Worm (Caenorhabditis elegans) whole organism, young adult: ENCODE results near the gene dpf-1.

Experiments used
- B0019.2 ChIP-seq: fragments of 200-800 bp; sonication (Bioruptor generic); conservative IDR thresholded peaks from 2 replicates; pipeline ENCODE4 v1.3.6; 2022; ENCODE audit warnings: missing genetic modification reagents, missing genetic modification characterization, missing compliant biosample characterization
- B0035.1 ChIP-seq: sonication (generic microtip); optimal IDR thresholded peaks from 2 replicates; lab custom pipeline; 2016; ENCODE audit warnings: missing genetic modification characterization, mild to moderate bottlenecking, missing compliant biosample characterization, missing genotype, missing genetic modification reagents
- C06A6.2 ChIP-seq: fragments of 200-800 bp; sonication (Bioruptor generic); conservative IDR thresholded peaks from 2 replicates; pipeline ENCODE4 v1.3.6; 2022; ENCODE audit warnings: missing genetic modification characterization, missing compliant biosample characterization
- F23B12.7 ChIP-seq: sonication (generic microtip); optimal IDR thresholded peaks from 2 replicates; lab custom pipeline; 2017; ENCODE audit warnings: missing genetic modification characterization, mild to moderate bottlenecking, missing compliant biosample characterization, antibody characterized with exemption, moderate library complexity; ENCODE audit not compliant: insufficient read depth
- F33H1.4 ChIP-seq: fragments of 200-800 bp; sonication (Bioruptor generic); IDR thresholded peaks from 2 replicates; pipeline ENCODE4 v1.3.6; 2022; ENCODE audit warnings: missing genetic modification reagents, missing genetic modification characterization, missing compliant biosample characterization
- F37B4.10 ChIP-seq: fragments of 200-800 bp; sonication (Bioruptor generic); IDR thresholded peaks from 2 replicates; pipeline ENCODE4 v1.3.6; 2022; ENCODE audit warnings: missing genetic modification characterization, missing compliant biosample characterization
- F39B2.1 ChIP-seq: fragments of 200-800 bp; sonication (Bioruptor generic); IDR thresholded peaks from 2 replicates; pipeline ENCODE4 v1.3.6; 2022; ENCODE audit warnings: missing genetic modification reagents, missing genetic modification characterization, missing compliant biosample characterization
- F49E8.2 ChIP-seq: sonication (generic microtip); optimal IDR thresholded peaks from 3 replicates; lab custom pipeline; 2017; ENCODE audit warnings: missing genetic modification characterization, mild to moderate bottlenecking, missing compliant biosample characterization, antibody characterized with exemption, moderate library complexity; ENCODE audit not compliant: insufficient read depth
- F52B5.7 ChIP-seq: sonication (generic microtip); optimal IDR thresholded peaks from 2 replicates; lab custom pipeline; 2016; ENCODE audit warnings: mild to moderate bottlenecking, missing genetic modification characterization, missing compliant biosample characterization
- Y53G8AR.9 ChIP-seq: fragments of 200-800 bp; sonication (Bioruptor generic); conservative IDR thresholded peaks from 2 replicates; pipeline ENCODE4 v1.3.6; 2022; ENCODE audit warnings: missing genetic modification reagents, missing genetic modification characterization, missing compliant biosample characterization
- Y56A3A.18 ChIP-seq: fragments of 200-800 bp; sonication (Bioruptor generic); IDR thresholded peaks from 2 replicates; pipeline ENCODE4 v1.3.6; 2022; ENCODE audit warnings: missing genetic modification reagents, missing genetic modification characterization, missing compliant biosample characterization
- ZK185.1 ChIP-seq: sonication (generic microtip); optimal IDR thresholded peaks from 2 replicates; lab custom pipeline; 2016; ENCODE audit warnings: mild to moderate bottlenecking, missing genetic modification characterization, missing compliant biosample characterization; ENCODE audit not compliant: poor library complexity, severe bottlenecking
- ama-1 ChIP-seq, 3 experiments: fragments of 150-350 bp in 1 of 3; sonication (generic microtip) in 2 of 3; optimal IDR thresholded peaks; 2 replicates each; lab custom pipeline; 2014 to 2018; ENCODE audit warnings: missing biosample characterization in 2 of 3, missing genetic modification characterization in 2 of 3, missing genetic modification reagents in 2 of 3
- attf-5 ChIP-seq: fragments of 200-800 bp; sonication (Bioruptor generic); optimal IDR thresholded peaks from 2 replicates; lab custom pipeline; 2018; ENCODE audit warnings: mild to moderate bottlenecking, missing genetic modification characterization, missing compliant biosample characterization
- cebp-1 ChIP-seq, 2 experiments: fragments of 200-800 bp in 1 of 2; sonication (Bioruptor generic) in 1 of 2; sonication (generic microtip) in 1 of 2; IDR thresholded peaks in 1 of 2; optimal IDR thresholded peaks in 1 of 2; 2 replicates each; pipeline versions ENCODE4 v1.3.6 to Lab custom; 2017 to 2022; ENCODE audit warnings: missing compliant biosample characterization in 2 of 2, missing genetic modification characterization in 2 of 2, mild to moderate bottlenecking in 1 of 2, missing genetic modification reagents in 1 of 2, moderate library complexity in 1 of 2
- ceh-40 ChIP-seq: fragments of 200-800 bp; sonication (Bioruptor generic); IDR thresholded peaks from 2 replicates; pipeline ENCODE4 v1.3.6; 2022; ENCODE audit warnings: missing genetic modification characterization, missing compliant biosample characterization
- ceh-79 ChIP-seq: sonication (generic microtip); optimal IDR thresholded peaks from 2 replicates; lab custom pipeline; 2017; ENCODE audit warnings: mild to moderate bottlenecking, missing genetic modification characterization, missing compliant biosample characterization
- egrh-3 ChIP-seq: fragments of 200-800 bp; sonication (Bioruptor generic); IDR thresholded peaks from 2 replicates; pipeline ENCODE4 v1.3.6; 2022; ENCODE audit warnings: missing genetic modification reagents, missing genetic modification characterization, missing compliant biosample characterization
- gei-17 ChIP-seq: fragments of 200-800 bp; sonication (Bioruptor generic); optimal IDR thresholded peaks from 2 replicates; lab custom pipeline; 2018; ENCODE audit warnings: mild to moderate bottlenecking, missing genetic modification characterization, missing compliant biosample characterization
- him-1 ChIP-seq: sonication (generic microtip); optimal IDR thresholded peaks from 2 replicates; lab custom pipeline; 2016; ENCODE audit warnings: missing genotype, missing genetic modification reagents, missing genetic modification characterization, missing compliant biosample characterization
- hlh-12 ChIP-seq: sonication (generic microtip); optimal IDR thresholded peaks from 2 replicates; lab custom pipeline; 2016; ENCODE audit warnings: missing genetic modification characterization, missing compliant biosample characterization
- hlh-26 ChIP-seq: fragments of 200-800 bp; sonication (Bioruptor generic); conservative IDR thresholded peaks from 2 replicates; pipeline ENCODE4 v1.3.6; 2022; ENCODE audit warnings: missing genetic modification reagents, missing genetic modification characterization, missing compliant biosample characterization
- let-526 ChIP-seq: fragments of 200-800 bp; sonication (Bioruptor generic); IDR thresholded peaks from 2 replicates; pipeline ENCODE4 v1.3.6; 2022; ENCODE audit warnings: missing genetic modification reagents, missing genetic modification characterization, missing compliant biosample characterization
- let-607 ChIP-seq, 2 experiments: fragments of 200-800 bp in 1 of 2; sonication (Bioruptor generic) in 1 of 2; sonication (generic microtip) in 1 of 2; optimal IDR thresholded peaks; 2 replicates each; lab custom pipeline; 2016 to 2018; ENCODE audit warnings: mild to moderate bottlenecking in 2 of 2, missing compliant biosample characterization in 2 of 2, missing genetic modification characterization in 2 of 2, moderate library complexity in 2 of 2, missing genotype in 1 of 2
- lin-54 ChIP-seq: fragments of 200-800 bp; sonication (Bioruptor generic); optimal IDR thresholded peaks from 2 replicates; lab custom pipeline; 2018; ENCODE audit warnings: mild to moderate bottlenecking, missing genetic modification characterization, missing compliant biosample characterization
- mel-28 ChIP-seq: sonication (generic microtip); optimal IDR thresholded peaks from 2 replicates; lab custom pipeline; 2016; ENCODE audit warnings: borderline replicate concordance, mild to moderate bottlenecking, missing genetic modification characterization, missing compliant biosample characterization
- nfya-2 ChIP-seq: fragments of 200-800 bp; sonication (Bioruptor generic); IDR thresholded peaks from 2 replicates; pipeline ENCODE4 v1.3.6; 2022; ENCODE audit warnings: missing genetic modification reagents, missing genetic modification characterization, missing compliant biosample characterization
- nfyb-1 ChIP-seq: fragments of 200-800 bp; sonication (Bioruptor generic); IDR thresholded peaks from 2 replicates; pipeline ENCODE4 v1.3.6; 2022; ENCODE audit warnings: missing genetic modification reagents, missing genetic modification characterization, missing compliant biosample characterization
- pha-4 ChIP-seq: fragments of 150-350 bp; sonication (generic microtip); optimal IDR thresholded peaks from 2 replicates; lab custom pipeline; 2014; ENCODE audit warnings: missing biosample characterization, missing genetic modification reagents, missing genetic modification characterization
- rpc-1 ChIP-seq, 2 experiments: fragments of 150-350 bp in 1 of 2; sonication (generic microtip) in 1 of 2; optimal IDR thresholded peaks; 2 replicates each; lab custom pipeline; 2014 to 2018; ENCODE audit warnings: missing biosample characterization in 1 of 2, missing genetic modification characterization in 1 of 2, missing genetic modification reagents in 1 of 2, missing genotype in 1 of 2
- snpc-4 ChIP-seq, 5 experiments: fragments of 150-350 bp in 1 of 5; sonication (generic microtip) in 4 of 5; optimal IDR thresholded peaks; 2 replicates each; lab custom pipeline; 2014 to 2018; ENCODE audit warnings: missing genetic modification characterization in 5 of 5, missing biosample characterization in 3 of 5, antibody characterized with exemption in 2 of 5, mild to moderate bottlenecking in 2 of 5, missing compliant biosample characterization in 2 of 5, missing genotype in 2 of 5, moderate library complexity in 2 of 5, missing genetic modification reagents in 1 of 5
- somi-1 ChIP-seq: fragments of 200-800 bp; sonication (Bioruptor generic); optimal IDR thresholded peaks from 2 replicates; lab custom pipeline; 2018; ENCODE audit warnings: mild to moderate bottlenecking, missing genetic modification characterization, missing compliant biosample characterization
- sptf-2 ChIP-seq: fragments of 200-800 bp; sonication (Bioruptor generic); optimal IDR thresholded peaks from 2 replicates; lab custom pipeline; 2018; ENCODE audit warnings: mild to moderate bottlenecking, missing genetic modification characterization, missing compliant biosample characterization
- tbp1 ChIP-seq: fragments of 200-800 bp; sonication (Bioruptor generic); optimal IDR thresholded peaks from 2 replicates; lab custom pipeline; 2018; ENCODE audit warnings: mild to moderate bottlenecking, missing genetic modification characterization, missing compliant biosample characterization
- zfh-2 ChIP-seq: fragments of 200-800 bp; sonication (Bioruptor generic); conservative IDR thresholded peaks from 2 replicates; pipeline ENCODE4 v1.3.6; 2022; ENCODE audit warnings: missing genetic modification reagents, missing genetic modification characterization, missing compliant biosample characterization
- ztf-25 ChIP-seq: fragments of 200-800 bp; sonication (Bioruptor generic); IDR thresholded peaks from 2 replicates; pipeline ENCODE4 v1.3.6; 2022; ENCODE audit warnings: missing genetic modification reagents, missing genetic modification characterization, missing compliant biosample characterization
- ztf-28 ChIP-seq: fragments of 200-800 bp; sonication (Bioruptor generic); IDR thresholded peaks from 2 replicates; pipeline ENCODE4 v1.3.6; 2022; ENCODE audit warnings: missing genetic modification reagents, missing genetic modification characterization, missing compliant biosample characterization

dpf-1 gene

DNA sequence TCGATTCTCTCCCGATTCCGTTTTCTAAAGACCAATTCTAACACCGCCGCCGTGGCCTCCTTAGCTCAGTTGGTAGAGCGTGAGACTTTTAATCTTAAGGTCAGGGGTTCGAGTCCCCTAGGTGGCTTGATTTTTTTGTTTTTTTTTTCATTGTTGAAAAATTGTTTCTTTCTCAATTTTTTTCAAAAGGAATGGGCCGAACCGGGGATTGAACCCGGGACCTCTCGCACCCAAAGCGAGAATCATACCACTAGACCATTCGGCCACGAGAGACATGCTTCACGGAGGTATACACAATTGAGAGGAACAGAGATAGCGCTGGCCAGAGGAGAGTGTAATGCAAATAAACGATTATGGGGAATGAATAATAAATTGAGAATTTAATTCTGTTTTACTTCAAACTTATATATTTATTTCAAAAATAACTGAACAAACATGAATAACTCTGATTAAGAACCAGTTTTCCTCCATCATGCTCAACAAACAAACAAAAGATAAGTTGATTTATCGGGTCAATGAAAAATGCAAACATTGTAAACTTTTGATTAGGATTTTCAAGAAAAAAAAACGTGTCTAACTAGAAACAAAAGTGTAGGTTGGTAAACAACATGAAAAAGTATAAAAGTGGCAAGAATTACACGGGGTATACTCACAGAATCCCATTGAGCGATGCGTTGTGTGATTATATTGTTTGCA lies 5.9 kb upstream of the dpf-1 start, which contains the start of gene pqn-71 (continued):
- TF ChIP-seq ceh-40 (GFP tag; lab: Robert Waterston, UW) (peak; percentile 88; the same call in 1 of the 2 replicates), ZK185.1 (tag; lab: Kevin White, UChicago) (peak; percentile 94), let-526 (GFP tag; lab: Robert Waterston, UW) (peak; percentile 89), hlh-12 (peak; percentile 86), Y53G8AR.9 (GFP tag; lab: Robert Waterston, UW) (peak; percentile 83), ztf-25 (GFP tag; lab: Robert Waterston, UW) (peak; percentile 89; the same call in 1 of the 2 replicates)

ce11 chrV:15466017-15466416 lies 5.1 kb upstream of the dpf-1 start:
- TF ChIP-seq zfh-2 (GFP tag; lab: Robert Waterston, UW) = peak; percentile 62
- no peak for TF ChIP-seq nfyb-1 (GFP tag; lab: Robert Waterston, UW)

DNA sequence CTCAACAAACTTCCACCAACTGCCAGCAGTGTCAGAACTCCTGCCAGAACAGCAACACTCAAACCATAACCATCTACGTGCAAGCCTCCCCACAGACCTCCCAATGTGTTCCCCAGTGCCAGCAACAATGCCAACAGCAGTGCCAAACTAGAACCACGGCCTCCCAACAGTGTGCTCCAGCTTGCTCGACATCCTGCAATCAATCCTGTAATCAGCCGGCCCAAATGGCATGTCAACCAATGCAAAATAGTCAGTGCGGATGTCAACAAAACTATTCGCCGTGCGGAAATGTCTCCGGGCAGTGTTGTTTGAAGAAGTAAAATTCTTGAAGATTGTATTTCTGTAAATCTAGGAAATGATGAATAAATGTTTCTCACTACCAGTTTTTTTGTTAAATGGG lies 4.4 kb upstream of the dpf-1 start:
- no peak for TF ChIP-seq C06A6.2 (GFP tag; lab: Robert Waterston, UW)
- no peak for TF ChIP-seq pha-4
- TF ChIP-seq ceh-79 (tag; lab: Kevin White, UChicago) = no peak
- no peak for TF ChIP-seq snpc-4 (GFP tag; optimal IDR thresholded peaks at IDR 0.05; lab: Kevin White, UChicago)
- TF ChIP-seq snpc-4 (tag; optimal IDR thresholded peaks at IDR 0.05; lab: Kevin White, UChicago) = no peak
- no peak for TF ChIP-seq egrh-3 (GFP tag; lab: Robert Waterston, UW)
- no peak for TF ChIP-seq ama-1 (optimal IDR thresholded peaks at IDR 0.05; lab: Kevin White, UChicago)
- TF ChIP-seq ama-1 (GFP tag; optimal IDR thresholded peaks at IDR 0.05; lab: Kevin White, UChicago) = no peak
- TF ChIP-seq zfh-2 (GFP tag; lab: Robert Waterston, UW) = no peak
- TF ChIP-seq somi-1 (GFP tag; lab: Kevin White, UChicago) = no peak
- TF ChIP-seq rpc-1 (optimal IDR thresholded peaks at IDR 0.05; lab: Kevin White, UChicago) = no peak
- no peak for TF ChIP-seq rpc-1 (tag; optimal IDR thresholded peaks at IDR 0.05; lab: Kevin White, UChicago)
- TF ChIP-seq ztf-28 (GFP tag; lab: Robert Waterston, UW) = no peak
- TF ChIP-seq gei-17 (GFP tag; lab: Kevin White, UChicago) = no peak
- no peak for TF ChIP-seq nfyb-1 (GFP tag; lab: Robert Waterston, UW)
- TF ChIP-seq B0035.1 (tag; lab: Kevin White, UChicago) = no peak
- TF ChIP-seq sptf-2 (GFP tag; lab: Kevin White, UChicago) = no peak
- no peak for TF ChIP-seq let-607 (tag; optimal IDR thresholded peaks at IDR 0.05; lab: Kevin White, UChicago)
- TF ChIP-seq Y53G8AR.9 (GFP tag; lab: Robert Waterston, UW) = no peak
- no peak for TF ChIP-seq F23B12.7 (tag; lab: Kevin White, UChicago)

DNA sequence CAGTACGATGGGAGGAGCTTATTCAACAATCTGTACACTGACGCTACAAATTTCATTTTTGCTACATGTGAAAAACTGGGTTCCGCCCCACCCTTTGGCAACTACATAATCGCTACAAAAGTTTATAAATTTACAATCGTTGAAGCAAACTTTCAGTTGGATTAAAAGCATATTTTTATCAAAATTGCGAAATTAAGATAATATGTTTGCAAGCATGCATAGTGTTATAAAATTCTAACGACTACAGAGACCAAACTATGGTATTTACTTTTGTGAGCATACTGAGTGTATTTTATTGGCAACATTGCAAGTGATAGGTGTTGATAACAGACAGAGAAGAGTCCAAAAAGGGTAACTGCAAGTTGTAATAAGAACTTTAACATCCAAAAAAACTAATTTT lies 7.5 kb downstream of the dpf-1 start, which contains the start of gene C06B8.2:
Gene C06B8.2 (minus strand): TSS at position 153 of the 400 bp plus-strand sequence.
- no peak for TF ChIP-seq nfya-2
- TF ChIP-seq tbp1 = no peak
- TF ChIP-seq cebp-1 (GFP tag; IDR thresholded peaks at IDR 0.05; lab: Robert Waterston, UW) = peak; percentile 54; the same call in 1 of the 2 replicates
- TF ChIP-seq cebp-1 (tag; optimal IDR thresholded peaks at IDR 0.05; lab: Kevin White, UChicago) = no peak

DNA sequence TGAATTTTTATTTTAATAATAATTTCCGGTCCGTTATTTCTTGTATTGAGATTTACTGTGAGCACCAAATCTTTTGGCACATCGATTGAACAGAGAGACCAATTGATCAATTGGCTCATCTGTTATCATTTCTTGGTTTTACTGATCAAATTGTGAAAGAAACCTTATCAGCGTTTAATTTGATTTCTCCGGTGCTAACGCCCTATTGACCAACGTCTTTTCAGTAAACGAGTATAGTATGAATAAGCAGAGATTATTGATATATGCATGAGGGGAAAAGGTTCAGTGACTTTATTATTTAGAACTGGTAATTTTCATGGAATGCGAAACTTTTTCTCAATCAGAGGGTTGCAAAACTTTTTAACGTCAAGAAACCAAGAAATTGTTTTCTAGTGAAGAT lies 8.0 kb downstream of the dpf-1 start:
- TF ChIP-seq him-1 (tag; lab: Kevin White, UChicago) (no peak), F52B5.7 (tag; lab: Kevin White, UChicago) (no peak), F49E8.2 (no peak), F39B2.1 (no peak), nfyb-1 (GFP tag; lab: Robert Waterston, UW) (no peak), F33H1.4 (GFP tag; lab: Robert Waterston, UW) (no peak), hlh-26 (GFP tag; lab: Robert Waterston, UW) (no peak), egrh-3 (GFP tag; lab: Robert Waterston, UW) (no peak), Y53G8AR.9 (GFP tag; lab: Robert Waterston, UW) (no peak), B0019.2 (no peak), Y56A3A.18 (no peak), tbp1 (no peak), F37B4.10 (GFP tag; lab: Robert Waterston, UW) (no peak), mel-28 (tag; lab: Kevin White, UChicago) (no peak), attf-5 (GFP tag; lab: Kevin White, UChicago) (no peak), B0035.1 (tag; lab: Kevin White, UChicago) (no peak), lin-54 (GFP tag; lab: Kevin White, UChicago) (no peak)
